Fruit fly (Drosophila melanogaster) whole organism, embryonic: ENCODE data around the gene MAPk-Ak2.

Experiments
- Aef1 ChIP-seq: fragments of 200-800 bp; sonication (Bioruptor generic); IDR thresholded peaks from 3 replicates; pipeline ENCODE4 v1.3.6; 2022; ENCODE audit warnings: missing biosample characterization, missing genetic modification characterization
- B-H2 ChIP-seq: fragments of 200-800 bp; sonication (Bioruptor generic); optimal IDR thresholded peaks from 2 replicates; lab custom pipeline; 2018; ENCODE audit warnings: missing biosample characterization, mild to moderate bottlenecking, missing genetic modification characterization
- CG10462 ChIP-seq: fragments of 200-800 bp; sonication (Bioruptor generic); optimal IDR thresholded peaks from 2 replicates; lab custom pipeline; 2016; ENCODE audit warnings: missing biosample characterization, missing genetic modification characterization
- CG11093 ChIP-seq: fragments of 200-800 bp; sonication (Bioruptor generic); IDR thresholded peaks from 3 replicates; pipeline ENCODE4 v1.3.6; 2022; ENCODE audit warnings: missing biosample characterization, missing genetic modification characterization
- CG12071 ChIP-seq: fragments of 200-800 bp; sonication (Bioruptor generic); optimal IDR thresholded peaks from 3 replicates; lab custom pipeline; 2018; ENCODE audit warnings: missing biosample characterization, mild to moderate bottlenecking, missing genetic modification characterization
- CG13424 ChIP-seq: fragments of 200-800 bp; sonication (Bioruptor generic); optimal IDR thresholded peaks from 2 replicates; lab custom pipeline; 2019; ENCODE audit warnings: missing biosample characterization, mild to moderate bottlenecking, missing genetic modification characterization, moderate library complexity
- CG14014 ChIP-seq: fragments of 200-800 bp; sonication (Bioruptor generic); IDR thresholded peaks from 2 replicates; pipeline ENCODE4 v1.3.6; 2022; ENCODE audit warnings: missing biosample characterization, missing genetic modification characterization
- CG14050 ChIP-seq: fragments of 200-800 bp; sonication (Bioruptor generic); IDR thresholded peaks from 3 replicates; pipeline ENCODE4 v1.3.6; 2022; ENCODE audit warnings: missing biosample characterization, missing genetic modification characterization
- CG14860 ChIP-seq: fragments of 200-800 bp; sonication (Bioruptor generic); IDR thresholded peaks from 3 replicates; pipeline ENCODE4 v1.3.6; 2022; ENCODE audit warnings: missing biosample characterization, missing genetic modification characterization; ENCODE audit not compliant: partially characterized antibody
- CG1603 ChIP-seq: fragments of 200-800 bp; sonication (Bioruptor generic); optimal IDR thresholded peaks from 2 replicates; lab custom pipeline; 2019; ENCODE audit warnings: missing biosample characterization, mild to moderate bottlenecking, missing genetic modification characterization, moderate library complexity
- CG17328 ChIP-seq: fragments of 200-800 bp; sonication (Bioruptor generic); IDR thresholded peaks from 2 replicates; pipeline ENCODE4 v1.3.6; 2022; ENCODE audit warnings: missing biosample characterization, missing genetic modification characterization
- CG2199 ChIP-seq: fragments of 200-800 bp; sonication (Bioruptor generic); IDR thresholded peaks from 3 replicates; pipeline ENCODE4 v1.3.6; 2022; ENCODE audit warnings: missing biosample characterization, missing genetic modification characterization
- CG2202 ChIP-seq: fragments of 200-800 bp; sonication (Bioruptor generic); optimal IDR thresholded peaks from 2 replicates; lab custom pipeline; 2018; ENCODE audit warnings: missing biosample characterization, mild to moderate bottlenecking, missing genetic modification characterization
- CG3281 ChIP-seq: fragments of 200-800 bp; sonication (Bioruptor generic); optimal IDR thresholded peaks from 3 replicates; lab custom pipeline; 2017; ENCODE audit warnings: missing biosample characterization, mild to moderate bottlenecking, missing genetic modification characterization
- CG4707 ChIP-seq: fragments of 200-800 bp; sonication (Bioruptor generic); optimal IDR thresholded peaks from 2 replicates; lab custom pipeline; 2018; ENCODE audit warnings: missing biosample characterization, mild to moderate bottlenecking, missing genetic modification characterization, moderate library complexity
- CG6654 ChIP-seq: fragments of 200-800 bp; sonication (Bioruptor generic); optimal IDR thresholded peaks from 2 replicates; lab custom pipeline; 2017; ENCODE audit warnings: missing biosample characterization, mild to moderate bottlenecking, missing genetic modification characterization
- CG7745 ChIP-seq: fragments of 200-800 bp; sonication (Bioruptor generic); optimal IDR thresholded peaks from 2 replicates; lab custom pipeline; 2018; ENCODE audit warnings: missing biosample characterization, mild to moderate bottlenecking, missing genetic modification characterization, moderate library complexity
- CG7928 ChIP-seq: fragments of 200-800 bp; sonication (Bioruptor generic); optimal IDR thresholded peaks from 2 replicates; lab custom pipeline; 2017; ENCODE audit warnings: missing biosample characterization, mild to moderate bottlenecking, missing genetic modification characterization
- CG9817 ChIP-seq: fragments of 200-800 bp; sonication (Bioruptor generic); optimal IDR thresholded peaks from 2 replicates; lab custom pipeline; 2018; ENCODE audit warnings: missing biosample characterization, mild to moderate bottlenecking, missing genetic modification characterization, moderate library complexity
- CkIIα-i1 ChIP-seq: fragments of 200-800 bp; sonication (Bioruptor generic); IDR thresholded peaks from 2 replicates; pipeline ENCODE4 v1.3.6; 2022; ENCODE audit warnings: missing biosample characterization, missing genetic modification characterization
- Dip2 ChIP-seq: fragments of 200-800 bp; sonication (Bioruptor generic); IDR thresholded peaks from 2 replicates; pipeline ENCODE4 v1.3.6; 2022; ENCODE audit warnings: missing biosample characterization, missing genetic modification characterization
- Eip74EF ChIP-seq, 2 experiments: fragments of 200-800 bp in 1 of 2; fragments of >200 bp in 1 of 2; sonication (Bioruptor generic) in 1 of 2; optimal IDR thresholded peaks; 2 replicates each; lab custom pipeline; 2017 to 2019; ENCODE audit warnings: missing biosample characterization in 2 of 2, missing genetic modification characterization in 2 of 2, mild to moderate bottlenecking in 1 of 2, moderate library complexity in 1 of 2
- Fer3 ChIP-seq: fragments of 200-800 bp; sonication (Bioruptor generic); optimal IDR thresholded peaks from 2 replicates; lab custom pipeline; 2018; ENCODE audit warnings: missing biosample characterization, mild to moderate bottlenecking, missing genetic modification characterization, moderate library complexity
- H2.0 ChIP-seq: fragments of 200-800 bp; sonication (Bioruptor generic); IDR thresholded peaks from 2 replicates; pipeline ENCODE4 v1.3.6; 2022; ENCODE audit warnings: missing biosample characterization, missing genetic modification characterization
- HLH3B ChIP-seq: fragments of 200-800 bp; sonication (Bioruptor generic); IDR thresholded peaks from 2 replicates; pipeline ENCODE4 v1.3.6; 2022; ENCODE audit warnings: missing biosample characterization, missing genetic modification characterization
- HmgD ChIP-seq: fragments of 200-800 bp; sonication (Bioruptor generic); optimal IDR thresholded peaks from 3 replicates; lab custom pipeline; 2016; ENCODE audit warnings: missing biosample characterization, missing genetic modification characterization
- Hr3 ChIP-seq: fragments of 200-800 bp; sonication (Bioruptor generic); optimal IDR thresholded peaks from 3 replicates; lab custom pipeline; 2016; ENCODE audit warnings: missing biosample characterization, missing genetic modification characterization
- Mrtf ChIP-seq: fragments of 200-800 bp; sonication (Bioruptor generic); IDR thresholded peaks from 3 replicates; pipeline ENCODE4 v1.3.6; 2022; ENCODE audit warnings: missing biosample characterization, missing genetic modification characterization
- NK7.1 ChIP-seq: fragments of 200-800 bp; sonication (Bioruptor generic); optimal IDR thresholded peaks from 3 replicates; lab custom pipeline; 2016; ENCODE audit warnings: missing biosample characterization, missing genetic modification characterization
- Nf-YB ChIP-seq: fragments of 200-800 bp; sonication (Bioruptor generic); optimal IDR thresholded peaks from 3 replicates; lab custom pipeline; 2019; ENCODE audit warnings: missing biosample characterization, mild to moderate bottlenecking, missing genetic modification characterization, moderate library complexity
- Trl ChIP-seq, 3 experiments: fragments of >200 bp in 2 of 3; fragments of 200-800 bp in 1 of 3; sonication (Bioruptor generic) in 1 of 3; optimal IDR thresholded peaks; 2 replicates in 1 of 3; 3 replicates in 2 of 3; lab custom pipeline; 2016 to 2017; ENCODE audit warnings: missing biosample characterization in 1 of 3, missing genetic modification characterization in 1 of 3
- al ChIP-seq: fragments of 200-800 bp; sonication (Bioruptor generic); IDR thresholded peaks from 2 replicates; pipeline ENCODE4 v1.3.6; 2022; ENCODE audit warnings: missing biosample characterization, missing genetic modification characterization
- amos ChIP-seq: fragments of 200-800 bp; sonication (Bioruptor generic); IDR thresholded peaks from 2 replicates; pipeline ENCODE4 v1.3.6; 2022; ENCODE audit warnings: missing biosample characterization, missing genetic modification characterization; ENCODE audit not compliant: partially characterized antibody
- chif ChIP-seq, 2 experiments: fragments of 200-800 bp; sonication (Bioruptor generic); optimal IDR thresholded peaks; 3 replicates each; lab custom pipeline; 2016; ENCODE audit warnings: missing biosample characterization in 2 of 2, missing genetic modification characterization in 2 of 2
- crp ChIP-seq, 2 experiments: fragments of 200-800 bp; sonication (Bioruptor generic); optimal IDR thresholded peaks; 2 replicates in 1 of 2; 3 replicates in 1 of 2; lab custom pipeline; 2017; ENCODE audit warnings: missing biosample characterization in 2 of 2, missing genetic modification characterization in 2 of 2, mild to moderate bottlenecking in 1 of 2, moderate library complexity in 1 of 2
- fu2 ChIP-seq: fragments of 200-800 bp; sonication (Bioruptor generic); optimal IDR thresholded peaks from 2 replicates; lab custom pipeline; 2016; ENCODE audit warnings: missing biosample characterization, missing genetic modification characterization
- grau ChIP-seq: fragments of 200-800 bp; optimal IDR thresholded peaks from 3 replicates; lab custom pipeline; 2019; ENCODE audit warnings: missing biosample characterization, mild to moderate bottlenecking, missing genetic modification characterization, moderate library complexity
- gsb ChIP-seq: fragments of 200-800 bp; sonication (Bioruptor generic); IDR thresholded peaks from 2 replicates; pipeline ENCODE4 v1.3.6; 2022; ENCODE audit warnings: missing biosample characterization, missing genetic modification characterization
- gsb-n ChIP-seq: fragments of 200-800 bp; sonication (Bioruptor generic); optimal IDR thresholded peaks from 3 replicates; lab custom pipeline; 2018; ENCODE audit warnings: missing biosample characterization, mild to moderate bottlenecking, missing genetic modification characterization
- h ChIP-seq: fragments of >200 bp; optimal IDR thresholded peaks from 2 replicates; lab custom pipeline; 2017
- onecut ChIP-seq: fragments of 200-800 bp; sonication (Bioruptor generic); IDR thresholded peaks from 2 replicates; pipeline ENCODE4 v1.3.6; 2022; ENCODE audit warnings: missing biosample characterization, missing genetic modification characterization
- pb ChIP-seq: fragments of 200-800 bp; sonication (Bioruptor generic); optimal IDR thresholded peaks from 3 replicates; lab custom pipeline; 2016; ENCODE audit warnings: missing biosample characterization, missing genetic modification characterization
- pho ChIP-seq: fragments of 200-800 bp; sonication (Bioruptor generic); optimal IDR thresholded peaks from 2 replicates; lab custom pipeline; 2016; ENCODE audit warnings: missing biosample characterization, missing genetic modification characterization
- psq ChIP-seq: fragments of 200-800 bp; sonication (Bioruptor generic); optimal IDR thresholded peaks from 2 replicates; lab custom pipeline; 2017; ENCODE audit warnings: missing biosample characterization, missing genetic modification characterization
- sens ChIP-seq: fragments of 200-800 bp; sonication (Bioruptor generic); peaks from one replicate; lab custom pipeline; 2016; ENCODE audit warnings: missing biosample characterization, missing genetic modification characterization
- seq ChIP-seq: fragments of 200-800 bp; sonication (Bioruptor generic); IDR thresholded peaks from 2 replicates; pipeline ENCODE4 v1.3.6; 2022; ENCODE audit warnings: missing biosample characterization, missing genetic modification characterization
- sna ChIP-seq: fragments of 200-800 bp; sonication (Bioruptor generic); IDR thresholded peaks from 2 replicates; pipeline ENCODE4 v1.3.6; 2022; ENCODE audit warnings: missing biosample characterization, missing genetic modification characterization; ENCODE audit not compliant: partially characterized antibody
- sqz ChIP-seq: fragments of 200-800 bp; sonication (Bioruptor generic); optimal IDR thresholded peaks from 3 replicates; lab custom pipeline; 2018; ENCODE audit warnings: missing biosample characterization, mild to moderate bottlenecking, missing genetic modification characterization
- stwl ChIP-seq: fragments of 200-800 bp; sonication (Bioruptor generic); optimal IDR thresholded peaks from 3 replicates; lab custom pipeline; 2018; ENCODE audit warnings: missing biosample characterization, mild to moderate bottlenecking, missing genetic modification characterization, moderate library complexity
- tup ChIP-seq: fragments of 200-800 bp; sonication (Bioruptor generic); optimal IDR thresholded peaks from 2 replicates; lab custom pipeline; 2016; ENCODE audit warnings: missing biosample characterization, mild to moderate bottlenecking, missing genetic modification characterization, moderate library complexity

The MAPk-Ak2 gene

dm6 chrX:5724744-5725185, 39.2 kb downstream of the MAPk-Ak2 start (continued):
- TF ChIP-seq CG9817 (no peak), CG3281 (GFP tag; lab: Kevin White, UChicago) (no peak), Hr3 (GFP tag; lab: Kevin White, UChicago) (peak; percentile 19), CkIIα-i1 (GFP tag; lab: Robert Waterston, UW) (no peak), gsb (GFP tag; lab: Robert Waterston, UW) (no peak), CG6654 (GFP tag; lab: Kevin White, UChicago) (peak; percentile 26), gsb-n (tag; lab: Kevin White, UChicago) (peak; percentile 64), stwl (tag; lab: Kevin White, UChicago) (no peak), fu2 (GFP tag; lab: Kevin White, UChicago) (no peak), Fer3 (tag; lab: Kevin White, UChicago) (peak; percentile 31), crp (GFP tag; optimal IDR thresholded peaks at IDR 0.05; lab: Kevin White, UChicago) (peak in 1 of 2 experiments; percentile 7), Aef1 (GFP tag; lab: Robert Waterston, UW) (0 out of 3 replicates have a peak, but pooled peaks have one; percentile 10), h (lab: Kevin White, UChicago) (no peak), HLH3B (GFP tag; lab: Robert Waterston, UW) (peak; percentile 54), CG7745 (tag; lab: Kevin White, UChicago) (no peak), CG12071 (peak; percentile 64), sqz (GFP tag; lab: Kevin White, UChicago) (peak; percentile 7), CG14050 (GFP tag; lab: Robert Waterston, UW) (peak; percentile 28; the same call in 1 of the 3 replicates), pho (GFP tag; lab: Kevin White, UChicago) (no peak), Nf-YB (GFP tag; lab: Kevin White, UChicago) (peak; percentile 29), sens (GFP tag; lab: Kevin White, UChicago) (peak; percentile 94), CG7928 (GFP tag; lab: Kevin White, UChicago) (no peak), amos (no peak), Eip74EF (GFP tag; optimal IDR thresholded peaks at IDR 0.05; lab: Kevin White, UChicago) (peak in 1 of 2 experiments; percentile 51), onecut (peak; percentile 35), al (GFP tag; lab: Robert Waterston, UW) (no peak), CG11093 (GFP tag; lab: Robert Waterston, UW) (peak; percentile 51; the same call in 1 of the 3 replicates), sna (GFP tag; lab: Robert Waterston, UW) (no peak), HmgD (GFP tag; lab: Kevin White, UChicago) (no peak), chif (GFP tag; optimal IDR thresholded peaks at IDR 0.05; lab: Kevin White, UChicago) (peak; percentile 24 to 37), B-H2 (no peak), NK7.1 (GFP tag; lab: Kevin White, UChicago) (no peak), CG14014 (GFP tag; lab: Robert Waterston, UW) (peak; percentile 64; the same call in 1 of the 2 replicates), grau (peak; percentile 25), Trl (optimal IDR thresholded peaks at IDR 0.05; lab: Kevin White, UChicago) (no peak), Trl (GFP tag; optimal IDR thresholded peaks at IDR 0.05; lab: Kevin White, UChicago) (peak; percentile 29), CG13424 (tag; lab: Kevin White, UChicago) (peak; percentile 47), seq (GFP tag; lab: Robert Waterston, UW) (no peak; the same call in 1 of the 2 replicates), Dip2 (GFP tag; lab: Robert Waterston, UW) (no peak), CG2202 (peak; percentile 59), CG14860 (GFP tag; lab: Robert Waterston, UW) (no peak), Mrtf (GFP tag; lab: Robert Waterston, UW) (peak; percentile 44; the same call in 1 of the 3 replicates), CG2199 (GFP tag; lab: Robert Waterston, UW) (no peak), H2.0 (GFP tag; lab: Robert Waterston, UW) (0 out of 2 replicates have a peak, but pooled peaks have one; percentile 37), pb (GFP tag; lab: Kevin White, UChicago) (peak; percentile 21), CG17328 (GFP tag; lab: Robert Waterston, UW) (no peak; the same call in none of the 2 replicates), psq (GFP tag; lab: Kevin White, UChicago) (no peak), CG10462 (GFP tag; lab: Kevin White, UChicago) (no peak), CG4707 (peak; percentile 66), tup (GFP tag; lab: Kevin White, UChicago) (no peak), CG1603 (tag; lab: Kevin White, UChicago) (peak; percentile 89)
